Fruit fly (Drosophila melanogaster) whole organism, wandering third instar larva: ENCODE data around the gene CG5412.

Source experiments
- HLH106 ChIP-seq: fragments of 200-800 bp; optimal IDR thresholded peaks from 3 replicates; lab custom pipeline; 2019; ENCODE audit warnings: missing biosample characterization, mild to moderate bottlenecking, missing genetic modification characterization, moderate library complexity
- Jra ChIP-seq: sonication (Bioruptor generic); optimal IDR thresholded peaks from 2 replicates; lab custom pipeline; 2016; ENCODE audit warnings: missing biosample characterization, missing genetic modification characterization
- Myc ChIP-seq: fragments of >200 bp; optimal IDR thresholded peaks from 2 replicates; lab custom pipeline; 2017
- br ChIP-seq: fragments of 200-800 bp; sonication (Bioruptor generic); optimal IDR thresholded peaks from 2 replicates; lab custom pipeline; 2016; ENCODE audit warnings: missing biosample characterization, missing genetic modification characterization
- dmrt93B ChIP-seq: fragments of 200-800 bp; sonication (Bioruptor generic); optimal IDR thresholded peaks from 2 replicates; lab custom pipeline; 2018; ENCODE audit warnings: missing biosample characterization, mild to moderate bottlenecking, missing genetic modification characterization
- fru ChIP-seq: fragments of 200-800 bp; sonication (Bioruptor generic); optimal IDR thresholded peaks from 3 replicates; lab custom pipeline; 2016; ENCODE audit warnings: missing biosample characterization, mild to moderate bottlenecking, missing genetic modification characterization
- h ChIP-seq: fragments of 200-800 bp; sonication (Bioruptor generic); optimal IDR thresholded peaks from 3 replicates; lab custom pipeline; 2016; ENCODE audit warnings: missing biosample characterization, mild to moderate bottlenecking, missing genetic modification characterization
- lola ChIP-seq: fragments of >200 bp; optimal IDR thresholded peaks from 2 replicates; lab custom pipeline; 2017; ENCODE audit warnings: missing biosample characterization, missing genetic modification characterization
- pan ChIP-seq: fragments of >200 bp; optimal IDR thresholded peaks from 2 replicates; lab custom pipeline; 2017

dm6 chr3R:20552093-20552492 is 24.8 kb upstream of the CG5412 start, which contains the start of gene Stat92E:
- TF ChIP-seq Myc (lab: Kevin White, UChicago) (no peak), fru (no peak), br (GFP tag; lab: Kevin White, UChicago) (no peak), Jra (no peak), lola (GFP tag; lab: Kevin White, UChicago) (no peak), pan (lab: Kevin White, UChicago) (no peak), dmrt93B (no peak), h (peak; percentile 13), HLH106 (tag; lab: Kevin White, UChicago) (no peak)
